Fruit fly (Drosophila melanogaster) whole organism: ENCODE measurements around the gene uncNacbeta.

ENCODE experiments used
- EcR ChIP-seq, 2 experiments: fragments of >200 bp; optimal IDR thresholded peaks; 2 replicates each; lab custom pipeline; 2017; ENCODE audit warnings: missing biosample characterization in 2 of 2, missing genetic modification characterization in 2 of 2, missing genetic modification reagents in 2 of 2
- pan ChIP-seq: fragments of >200 bp; optimal IDR thresholded peaks from 2 replicates; lab custom pipeline; 2017
- usp ChIP-seq: fragments of >200 bp; optimal IDR thresholded peaks from 2 replicates; lab custom pipeline; 2017; ENCODE audit warnings: missing biosample characterization, missing genetic modification characterization, mixed read lengths

- no peak for TF ChIP-seq EcR (GFP tag; optimal IDR thresholded peaks at IDR 0.05; lab: Kevin White, UChicago)
- no peak for TF ChIP-seq pan (lab: Kevin White, UChicago)
- no peak for TF ChIP-seq usp
Observed at dm6 chr2L:516032-516993, 47.3 kb downstream of the uncNacbeta start.
